Worm (Caenorhabditis elegans) whole organism, early embryonic: ENCODE results near the gene grsp-4.

Experiments used
- ama-1 ChIP-seq: fragments of 150-350 bp; optimal IDR thresholded peaks from 2 replicates; lab custom pipeline; 2014
- ceh-13 ChIP-seq: fragments of 200-800 bp; sonication (Bioruptor generic); optimal IDR thresholded peaks from 2 replicates; lab custom pipeline; 2018; ENCODE audit warnings: mild to moderate bottlenecking, missing genetic modification characterization, missing compliant biosample characterization
- hmbx-1 ChIP-seq: sonication (generic microtip); optimal IDR thresholded peaks from 2 replicates; lab custom pipeline; 2016; ENCODE audit warnings: mild to moderate bottlenecking, missing genetic modification characterization, missing compliant biosample characterization
- scrt-1 ChIP-seq: fragments of 200-800 bp; sonication (Bioruptor generic); IDR thresholded peaks from 2 replicates; pipeline ENCODE4 v1.3.6; 2022; ENCODE audit warnings: missing genetic modification characterization, missing compliant biosample characterization
- tbx-11 ChIP-seq: fragments of 200-800 bp; sonication (Bioruptor generic); IDR thresholded peaks from 2 replicates; pipeline ENCODE4 v1.3.6; 2022; ENCODE audit warnings: missing genetic modification characterization, missing compliant biosample characterization

ce11 chrV:7641718-7642117, 17.0 kb downstream of the grsp-4 start:
- no peak for TF ChIP-seq hmbx-1 (tag; lab: Kevin White, UChicago)
- no peak for TF ChIP-seq ama-1 (lab: Kevin White, UChicago)
- TF ChIP-seq ceh-13, result no peak
- TF ChIP-seq tbx-11 (GFP tag; lab: Robert Waterston, UW), result no peak
- no peak for TF ChIP-seq scrt-1 (GFP tag; lab: Robert Waterston, UW)
